Worm (Caenorhabditis elegans) whole organism, midembryonic: ENCODE data around the gene msp-32.
"Not testable (repeated sequence)": the region's sequence is repeated elsewhere in the genome, so short reads cannot be mapped to it uniquely, and the experiment has no call there.

Experiments used
- T22C8.4 ChIP-seq: fragments of 200-800 bp; sonication (Bioruptor generic); IDR thresholded peaks from 2 replicates; pipeline ENCODE4 v1.3.6; 2022; ENCODE audit warnings: missing genetic modification characterization, missing compliant biosample characterization
- cog-1 ChIP-seq: sonication (generic microtip); optimal IDR thresholded peaks from 2 replicates; lab custom pipeline; 2016; ENCODE audit warnings: missing genetic modification characterization, missing compliant biosample characterization
- flt-1 ChIP-seq: fragments of 200-800 bp; sonication (Bioruptor generic); IDR thresholded peaks from 2 replicates; pipeline ENCODE4 v1.3.6; 2022; ENCODE audit warnings: missing genetic modification characterization, missing compliant biosample characterization
- klf-2 ChIP-seq: fragments of 200-800 bp; sonication (Bioruptor generic); conservative IDR thresholded peaks from 2 replicates; pipeline ENCODE4 v1.3.6; 2022; ENCODE audit warnings: missing genetic modification reagents, missing genetic modification characterization, missing compliant biosample characterization
- med-1 ChIP-seq: sonication (generic microtip); optimal IDR thresholded peaks from 2 replicates; lab custom pipeline; 2017; ENCODE audit warnings: missing genetic modification characterization, mild to moderate bottlenecking, missing compliant biosample characterization, antibody characterized with exemption, missing genetic modification reagents; ENCODE audit not compliant: insufficient read depth
- ref-1 ChIP-seq: fragments of 200-800 bp; sonication (Bioruptor generic); conservative IDR thresholded peaks from 2 replicates; pipeline ENCODE4 v1.3.6; 2022; ENCODE audit warnings: missing genetic modification reagents, missing genetic modification characterization, missing compliant biosample characterization
- tab-1 ChIP-seq: fragments of 200-800 bp; sonication (Bioruptor generic); IDR thresholded peaks from 2 replicates; pipeline ENCODE4 v1.3.6; 2022; ENCODE audit warnings: missing genetic modification characterization, missing compliant biosample characterization
- ztf-23 ChIP-seq: fragments of 200-800 bp; sonication (Bioruptor generic); IDR thresholded peaks from 2 replicates; pipeline ENCODE4 v1.3.6; 2022; ENCODE audit warnings: missing genetic modification reagents, missing genetic modification characterization, missing compliant biosample characterization
- ztf-29 ChIP-seq: fragments of 200-800 bp; sonication (Bioruptor generic); IDR thresholded peaks from 2 replicates; pipeline ENCODE4 v1.3.6; 2022; ENCODE audit warnings: missing genetic modification reagents, missing genetic modification characterization, missing compliant biosample characterization

The msp-32 gene

ce11 chrII:4860260-4860659 lies 38.4 kb upstream of the msp-32 start, which contains the start of the genes nspd-5 and F11G11.4:
Gene nspd-5, minus strand, starts transcription at chrII:4860360.
Gene F11G11.4, plus strand, starts transcription at chrII:4860594.
- TF ChIP-seq klf-2; cog-1; ref-1 (GFP tag; lab: Robert Waterston, UW): not testable (repeated sequence)

- TF ChIP-seq ztf-23 (GFP tag; lab: Robert Waterston, UW) (no peak), T22C8.4 (GFP tag; lab: Robert Waterston, UW) (no peak), cog-1 (no peak), ztf-29 (GFP tag; lab: Robert Waterston, UW) (no peak), ref-1 (GFP tag; lab: Robert Waterston, UW) (no peak), klf-2 (no peak), med-1 (no peak), tab-1 (GFP tag; lab: Robert Waterston, UW) (no peak), flt-1 (GFP tag; lab: Robert Waterston, UW) (no peak)
Measured at ce11 chrII:4863357-4863756, 35.3 kb upstream of the msp-32 start, which contains the start of the genes mpst-4 and F11G11.14. Gene mpst-4, minus strand, starts transcription at chrII:4863457. Gene F11G11.14, plus strand, starts transcription at chrII:4863681.

ce11 chrII:4866045-4866444 lies 32.6 kb upstream of the msp-32 start:
- TF ChIP-seq tab-1 (GFP tag; lab: Robert Waterston, UW) (no peak), ztf-29 (GFP tag; lab: Robert Waterston, UW) (no peak), ztf-23 (GFP tag; lab: Robert Waterston, UW) (no peak), cog-1 (no peak), ref-1 (GFP tag; lab: Robert Waterston, UW) (no peak), klf-2 (no peak), flt-1 (GFP tag; lab: Robert Waterston, UW) (no peak), med-1 (no peak), T22C8.4 (GFP tag; lab: Robert Waterston, UW) (no peak)

ce11 chrII:4866819-4867218 lies 31.8 kb upstream of the msp-32 start:
- TF ChIP-seq flt-1 (GFP tag; lab: Robert Waterston, UW) = 0 out of 2 replicates have a peak, but pooled peaks have one; percentile 13

ce11 chrII:4867476-4867875 lies 31.2 kb upstream of the msp-32 start, which contains the start of gene col-17:
Gene col-17, minus strand, starts transcription at chrII:4867576.
- no peak for TF ChIP-seq T22C8.4 (GFP tag; lab: Robert Waterston, UW)
- no peak for TF ChIP-seq ztf-23 (GFP tag; lab: Robert Waterston, UW)
- no peak for TF ChIP-seq cog-1

- no peak for TF ChIP-seq ref-1 (GFP tag; lab: Robert Waterston, UW)
Measured at ce11 chrII:4869793-4870343, 28.8 kb upstream of the msp-32 start.

ce11 chrII:4870691-4871090 lies 27.9 kb upstream of the msp-32 start, which contains the start of gene col-20:
Gene col-20, minus strand, starts transcription at chrII:4870791.
- no peak for TF ChIP-seq tab-1 (GFP tag; lab: Robert Waterston, UW)
- no peak for TF ChIP-seq cog-1
- TF ChIP-seq ztf-23 (GFP tag; lab: Robert Waterston, UW) = no peak
- TF ChIP-seq ref-1 (GFP tag; lab: Robert Waterston, UW) = no peak
- no peak for TF ChIP-seq T22C8.4 (GFP tag; lab: Robert Waterston, UW)
- no peak for TF ChIP-seq klf-2
- no peak for TF ChIP-seq flt-1 (GFP tag; lab: Robert Waterston, UW)
- no peak for TF ChIP-seq med-1
- no peak for TF ChIP-seq ztf-29 (GFP tag; lab: Robert Waterston, UW)

- no peak for TF ChIP-seq med-1
- no peak for TF ChIP-seq flt-1 (GFP tag; lab: Robert Waterston, UW)
- TF ChIP-seq ztf-29 (GFP tag; lab: Robert Waterston, UW) = no peak
- no peak for TF ChIP-seq klf-2
- TF ChIP-seq ref-1 (GFP tag; lab: Robert Waterston, UW) = no peak
- no peak for TF ChIP-seq T22C8.4 (GFP tag; lab: Robert Waterston, UW)
- no peak for TF ChIP-seq tab-1 (GFP tag; lab: Robert Waterston, UW)
Measured at ce11 chrII:4871834-4872233, 26.8 kb upstream of the msp-32 start.

ce11 chrII:4872359-4872758 lies 26.3 kb upstream of the msp-32 start:
- TF ChIP-seq ref-1 (GFP tag; lab: Robert Waterston, UW) (0 out of 2 replicates have a peak, but pooled peaks have one; percentile 9), tab-1 (GFP tag; lab: Robert Waterston, UW) (0 out of 2 replicates have a peak, but pooled peaks have one; percentile 60)

ce11 chrII:4873029-4873428 lies 25.6 kb upstream of the msp-32 start, which contains the start of gene col-73:
Gene col-73, minus strand, starts transcription at chrII:4873129.
- TF ChIP-seq tab-1 (GFP tag; lab: Robert Waterston, UW) (no peak), ref-1 (GFP tag; lab: Robert Waterston, UW) (no peak), cog-1 (no peak), ztf-29 (GFP tag; lab: Robert Waterston, UW) (no peak), med-1 (no peak), ztf-23 (GFP tag; lab: Robert Waterston, UW) (no peak), T22C8.4 (GFP tag; lab: Robert Waterston, UW) (no peak), flt-1 (GFP tag; lab: Robert Waterston, UW) (no peak)

- TF ChIP-seq klf-2 = no peak
- TF ChIP-seq cog-1 = no peak
- TF ChIP-seq tab-1 (GFP tag; lab: Robert Waterston, UW) = no peak
- no peak for TF ChIP-seq med-1
- no peak for TF ChIP-seq ztf-29 (GFP tag; lab: Robert Waterston, UW)
Measured at ce11 chrII:4874335-4874861, 24.2 kb upstream of the msp-32 start, which contains the start of gene F11G11.15. Gene F11G11.15, plus strand, starts transcription at chrII:4874845.
